Fruit fly (Drosophila melanogaster) whole organism, embryonic: ENCODE measurements around the gene trr.
A peak's percentile ranks its signal among the peaks of the same experiment; 100 is the strongest.

ENCODE experiments used
- Ada2b ChIP-seq: fragments of 200-800 bp; sonication (Bioruptor generic); IDR thresholded peaks from 2 replicates; pipeline ENCODE4 v1.3.6; 2022; ENCODE audit warnings: missing biosample characterization, missing genetic modification characterization
- CG10147 ChIP-seq: fragments of 200-800 bp; sonication (Bioruptor generic); optimal IDR thresholded peaks from 2 replicates; lab custom pipeline; 2019; ENCODE audit warnings: missing biosample characterization, mild to moderate bottlenecking, missing genetic modification characterization, moderate library complexity
- CG11247 ChIP-seq: fragments of 200-800 bp; sonication (Bioruptor generic); IDR thresholded peaks from 2 replicates; pipeline ENCODE4 v1.3.6; 2022; ENCODE audit warnings: missing biosample characterization, missing genetic modification characterization
- CG11398 ChIP-seq: fragments of 200-800 bp; sonication (Bioruptor generic); optimal IDR thresholded peaks from 2 replicates; lab custom pipeline; 2016; ENCODE audit warnings: missing biosample characterization, missing genetic modification characterization
- CG13287 ChIP-seq: fragments of 200-800 bp; sonication (Bioruptor generic); IDR thresholded peaks from 2 replicates; pipeline ENCODE4 v1.3.6; 2022; ENCODE audit warnings: missing biosample characterization, missing genetic modification characterization; ENCODE audit not compliant: partially characterized antibody
- CG15269 ChIP-seq: fragments of 200-800 bp; sonication (Bioruptor generic); optimal IDR thresholded peaks from 2 replicates; lab custom pipeline; 2018; ENCODE audit warnings: missing biosample characterization, mild to moderate bottlenecking, missing genetic modification characterization, moderate library complexity
- CG17385 ChIP-seq: fragments of 200-800 bp; sonication (Bioruptor generic); optimal IDR thresholded peaks from 3 replicates; lab custom pipeline; 2018; ENCODE audit warnings: missing biosample characterization, mild to moderate bottlenecking, missing genetic modification characterization
- CG2129 ChIP-seq: fragments of 200-800 bp; sonication (Bioruptor generic); IDR thresholded peaks from 2 replicates; pipeline ENCODE4 v1.3.6; 2022; ENCODE audit warnings: missing biosample characterization, missing genetic modification characterization; ENCODE audit not compliant: partially characterized antibody
- CG34376 ChIP-seq: fragments of 200-800 bp; sonication (Bioruptor generic); optimal IDR thresholded peaks from 2 replicates; lab custom pipeline; 2018; ENCODE audit warnings: missing biosample characterization, mild to moderate bottlenecking, missing genetic modification characterization
- CG42726 ChIP-seq: fragments of 200-800 bp; sonication (Bioruptor generic); IDR thresholded peaks from 2 replicates; pipeline ENCODE4 v1.3.6; 2022; ENCODE audit warnings: missing biosample characterization, missing genetic modification characterization; ENCODE audit not compliant: partially characterized antibody
- CG4328 ChIP-seq: fragments of 200-800 bp; sonication (Bioruptor generic); optimal IDR thresholded peaks from 3 replicates; lab custom pipeline; 2017; ENCODE audit warnings: missing biosample characterization, missing genetic modification reagents, missing genetic modification characterization
- CG43689 ChIP-seq: fragments of 200-800 bp; sonication (Bioruptor generic); IDR thresholded peaks from 2 replicates; pipeline ENCODE4 v1.3.6; 2022; ENCODE audit warnings: missing biosample characterization, missing genetic modification characterization
- CG4707 ChIP-seq: fragments of 200-800 bp; sonication (Bioruptor generic); optimal IDR thresholded peaks from 2 replicates; lab custom pipeline; 2018; ENCODE audit warnings: missing biosample characterization, mild to moderate bottlenecking, missing genetic modification characterization, moderate library complexity
- CG6654 ChIP-seq: fragments of 200-800 bp; sonication (Bioruptor generic); optimal IDR thresholded peaks from 2 replicates; lab custom pipeline; 2017; ENCODE audit warnings: missing biosample characterization, mild to moderate bottlenecking, missing genetic modification characterization
- CG6683 ChIP-seq: fragments of 200-800 bp; sonication (Bioruptor generic); optimal IDR thresholded peaks from 2 replicates; lab custom pipeline; 2017; ENCODE audit warnings: missing biosample characterization, mild to moderate bottlenecking, missing genetic modification characterization, missing genetic modification reagents
- CG7271 ChIP-seq: fragments of 200-800 bp; sonication (Bioruptor generic); optimal IDR thresholded peaks from 2 replicates; lab custom pipeline; 2018; ENCODE audit warnings: missing biosample characterization, mild to moderate bottlenecking, missing genetic modification characterization, moderate library complexity
- CG7556 ChIP-seq: fragments of 200-800 bp; sonication (Bioruptor generic); optimal IDR thresholded peaks from 2 replicates; lab custom pipeline; 2017; ENCODE audit warnings: missing biosample characterization, mild to moderate bottlenecking, missing genetic modification characterization
- CG7987 ChIP-seq: fragments of 200-800 bp; sonication (Bioruptor generic); optimal IDR thresholded peaks from 2 replicates; lab custom pipeline; 2018; ENCODE audit warnings: missing biosample characterization, mild to moderate bottlenecking, missing genetic modification characterization, moderate library complexity
- CG8944 ChIP-seq: fragments of 200-800 bp; sonication (Bioruptor generic); optimal IDR thresholded peaks from 3 replicates; lab custom pipeline; 2016; ENCODE audit warnings: missing biosample characterization, missing genetic modification characterization
- D19B ChIP-seq: fragments of 200-800 bp; sonication (Bioruptor generic); optimal IDR thresholded peaks from 2 replicates; lab custom pipeline; 2017; ENCODE audit warnings: missing biosample characterization, mild to moderate bottlenecking, missing genetic modification characterization
- Dfd ChIP-seq, 2 experiments: fragments of >200 bp; optimal IDR thresholded peaks; 2 replicates each; lab custom pipeline; 2017; ENCODE audit warnings: missing biosample characterization in 2 of 2, missing genetic modification characterization in 2 of 2
- Dll ChIP-seq: fragments of 200-800 bp; sonication (Bioruptor generic); IDR thresholded peaks from 4 replicates; pipeline ENCODE4 v1.3.6; 2022; ENCODE audit warnings: missing biosample characterization, missing genetic modification characterization; ENCODE audit not compliant: partially characterized antibody
- HHEX ChIP-seq: fragments of 200-800 bp; sonication (Bioruptor generic); optimal IDR thresholded peaks from 3 replicates; lab custom pipeline; 2017; ENCODE audit warnings: missing biosample characterization, mild to moderate bottlenecking, missing genetic modification characterization, missing genetic modification reagents
- Kr ChIP-seq: fragments of 200-800 bp; sonication (Bioruptor generic); optimal IDR thresholded peaks from 2 replicates; lab custom pipeline; 2017; ENCODE audit warnings: missing biosample characterization, mild to moderate bottlenecking, missing genetic modification characterization
- Lhr ChIP-seq: fragments of 200-800 bp; sonication (Bioruptor generic); optimal IDR thresholded peaks from 3 replicates; lab custom pipeline; 2017; ENCODE audit warnings: mild to moderate bottlenecking, missing biosample characterization, missing genetic modification reagents, missing genetic modification characterization
- Lim3 ChIP-seq: fragments of 200-800 bp; sonication (Bioruptor generic); IDR thresholded peaks from 2 replicates; pipeline ENCODE4 v1.3.6; 2022; ENCODE audit warnings: missing biosample characterization, missing genetic modification characterization
- Mad ChIP-seq: fragments of 200-800 bp; sonication (Bioruptor generic); optimal IDR thresholded peaks from 2 replicates; lab custom pipeline; 2016; ENCODE audit warnings: missing biosample characterization, missing genetic modification characterization
- Med ChIP-seq: fragments of 200-800 bp; sonication (Bioruptor generic); peaks from one replicate; lab custom pipeline; 2016; ENCODE audit warnings: missing biosample characterization, missing genetic modification characterization, mild to moderate bottlenecking, inconsistent platforms, moderate library complexity
- Nf-YA ChIP-seq: fragments of 200-800 bp; sonication (Bioruptor generic); IDR thresholded peaks from 2 replicates; pipeline ENCODE4 v1.3.6; 2022; ENCODE audit warnings: missing biosample characterization, missing genetic modification characterization
- Oli ChIP-seq: fragments of 200-800 bp; sonication (Bioruptor generic); optimal IDR thresholded peaks from 2 replicates; lab custom pipeline; 2018; ENCODE audit warnings: missing biosample characterization, mild to moderate bottlenecking, missing genetic modification characterization, moderate library complexity
- Sry-δ ChIP-seq: fragments of 200-800 bp; sonication (Bioruptor generic); optimal IDR thresholded peaks from 2 replicates; lab custom pipeline; 2016; ENCODE audit warnings: missing biosample characterization, missing genetic modification characterization
- aop ChIP-seq: fragments of 200-800 bp; sonication (Bioruptor generic); IDR thresholded peaks from 2 replicates; pipeline ENCODE4 v1.3.6; 2022; ENCODE audit warnings: missing biosample characterization, missing genetic modification characterization
- ato ChIP-seq: fragments of 200-800 bp; sonication (Bioruptor generic); IDR thresholded peaks from 2 replicates; pipeline ENCODE4 v1.3.6; 2022; ENCODE audit warnings: missing biosample characterization, missing genetic modification characterization; ENCODE audit not compliant: partially characterized antibody
- bab2 ChIP-seq: fragments of 200-800 bp; sonication (Bioruptor generic); optimal IDR thresholded peaks from 2 replicates; lab custom pipeline; 2016; ENCODE audit warnings: missing biosample characterization, missing genetic modification characterization
- bcd ChIP-seq: fragments of 200-800 bp; sonication (Bioruptor generic); optimal IDR thresholded peaks from 2 replicates; lab custom pipeline; 2017; ENCODE audit warnings: missing biosample characterization, mild to moderate bottlenecking, missing genetic modification characterization
- btn ChIP-seq: fragments of 200-800 bp; sonication (Bioruptor generic); optimal IDR thresholded peaks from 2 replicates; lab custom pipeline; 2016; ENCODE audit warnings: missing biosample characterization, missing genetic modification characterization
- cad ChIP-seq: fragments of >200 bp; optimal IDR thresholded peaks from 2 replicates; lab custom pipeline; 2017; ENCODE audit warnings: missing biosample characterization, missing genetic modification characterization
- crc ChIP-seq: fragments of 200-800 bp; sonication (Bioruptor generic); optimal IDR thresholded peaks from 2 replicates; lab custom pipeline; 2016; ENCODE audit warnings: missing biosample characterization, missing genetic modification characterization
- cwo ChIP-seq: fragments of 200-800 bp; sonication (Bioruptor generic); optimal IDR thresholded peaks from 3 replicates; lab custom pipeline; 2017; ENCODE audit warnings: missing biosample characterization, missing genetic modification characterization, mild to moderate bottlenecking, moderate library complexity, missing genetic modification reagents
- fru ChIP-seq: fragments of >200 bp; optimal IDR thresholded peaks from 2 replicates; lab custom pipeline; 2017
- kah ChIP-seq: fragments of 200-800 bp; sonication (Bioruptor generic); optimal IDR thresholded peaks from 2 replicates; lab custom pipeline; 2018; ENCODE audit warnings: missing biosample characterization, mild to moderate bottlenecking, missing genetic modification characterization
- lilli ChIP-seq: fragments of 200-800 bp; sonication (Bioruptor generic); optimal IDR thresholded peaks from 3 replicates; lab custom pipeline; 2016; ENCODE audit warnings: missing biosample characterization, missing genetic modification characterization
- psq ChIP-seq: fragments of 200-800 bp; sonication (Bioruptor generic); optimal IDR thresholded peaks from 2 replicates; lab custom pipeline; 2017; ENCODE audit warnings: missing biosample characterization, missing genetic modification characterization
- pum ChIP-seq: fragments of 200-800 bp; sonication (Bioruptor generic); optimal IDR thresholded peaks from 2 replicates; lab custom pipeline; 2016; ENCODE audit warnings: missing biosample characterization, missing genetic modification characterization
- sr ChIP-seq: fragments of 200-800 bp; sonication (Bioruptor generic); IDR thresholded peaks from 3 replicates; pipeline ENCODE4 v1.3.6; 2022; ENCODE audit warnings: missing biosample characterization, missing genetic modification characterization
- tap ChIP-seq: fragments of 200-800 bp; optimal IDR thresholded peaks from 3 replicates; lab custom pipeline; 2019; ENCODE audit warnings: missing biosample characterization, mild to moderate bottlenecking, missing genetic modification characterization, moderate library complexity
- tgo ChIP-seq: fragments of 200-800 bp; sonication (Bioruptor generic); IDR thresholded peaks from 3 replicates; pipeline ENCODE4 v1.3.6; 2022; ENCODE audit warnings: missing biosample characterization, missing genetic modification characterization
- tin ChIP-seq: fragments of 200-800 bp; sonication (Bioruptor generic); optimal IDR thresholded peaks from 3 replicates; lab custom pipeline; 2016; ENCODE audit warnings: missing biosample characterization, missing genetic modification characterization
- tll ChIP-seq, 2 experiments: fragments of 200-800 bp in 1 of 2; fragments of >200 bp in 1 of 2; sonication (Bioruptor generic) in 1 of 2; optimal IDR thresholded peaks; 2 replicates each; lab custom pipeline; 2017 to 2019; ENCODE audit warnings: missing biosample characterization in 2 of 2, missing genetic modification characterization in 2 of 2, mild to moderate bottlenecking in 1 of 2, moderate library complexity in 1 of 2
- wdn ChIP-seq: fragments of 200-800 bp; sonication (Bioruptor generic); IDR thresholded peaks from 2 replicates; pipeline ENCODE4 v1.3.6; 2022; ENCODE audit warnings: missing biosample characterization, missing genetic modification characterization
- z ChIP-seq: fragments of 200-800 bp; sonication (Bioruptor generic); IDR thresholded peaks from 3 replicates; pipeline ENCODE4 v1.3.6; 2022; ENCODE audit warnings: missing biosample characterization, missing genetic modification characterization

trr gene

DNA sequence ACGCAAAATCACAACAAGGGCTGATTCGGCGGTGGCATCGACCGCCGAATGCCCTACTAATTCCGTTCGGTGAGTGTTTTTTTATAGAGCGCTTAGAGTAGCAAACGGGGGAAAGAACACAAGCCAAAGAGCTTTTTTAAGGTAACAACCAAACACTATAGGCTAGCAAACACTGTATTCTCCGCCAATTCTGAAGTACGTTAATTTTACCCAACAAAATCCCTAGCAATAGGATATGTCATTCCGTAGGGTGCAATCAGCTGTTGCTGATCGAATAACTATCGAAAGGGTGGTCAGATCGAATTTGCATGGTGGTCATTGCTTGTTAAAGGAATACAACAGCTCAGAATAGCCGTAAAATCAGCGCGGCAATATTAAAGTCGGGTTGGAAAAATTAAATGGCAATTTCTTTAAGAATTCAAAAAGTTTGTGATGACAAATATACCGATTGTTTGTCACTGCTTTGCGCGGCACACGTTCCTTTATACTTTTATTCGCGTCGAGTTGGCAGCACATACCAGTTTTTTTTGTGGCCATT, 18.0 kb upstream of the trr start, which contains the start of gene mip130 (continued):
- TF ChIP-seq CG15269 (tag; lab: Kevin White, UChicago) = peak; percentile 58
- TF ChIP-seq Dll (GFP tag; lab: Robert Waterston, UW) = peak; percentile 82; the same call in 3 of the 4 replicates
- peak; percentile 50 for TF ChIP-seq HHEX
- no peak for TF ChIP-seq Lim3 (GFP tag; lab: Robert Waterston, UW)
- TF ChIP-seq fru (lab: Kevin White, UChicago) = no peak
- no peak for TF ChIP-seq sr (GFP tag; lab: Robert Waterston, UW)
- TF ChIP-seq kah (GFP tag; lab: Kevin White, UChicago) = no peak
- TF ChIP-seq tap (tag; lab: Kevin White, UChicago) = no peak
- TF ChIP-seq D19B = peak; percentile 57
- peak; percentile 36; the same call in 1 of the 3 replicates for TF ChIP-seq tgo (GFP tag; lab: Robert Waterston, UW)
- TF ChIP-seq Med (GFP tag; lab: Kevin White, UChicago) = peak; percentile 85
- peak; percentile 55 for TF ChIP-seq CG10147 (GFP tag; lab: Kevin White, UChicago)
- TF ChIP-seq cad = no peak
- no peak for TF ChIP-seq CG42726
- no peak for TF ChIP-seq z
- no peak for TF ChIP-seq tin
- no peak for TF ChIP-seq ato (GFP tag; lab: Robert Waterston, UW)
- no peak for TF ChIP-seq CG7271 (tag; lab: Kevin White, UChicago)
- TF ChIP-seq btn (GFP tag; lab: Kevin White, UChicago) = peak; percentile 17
- no peak for TF ChIP-seq CG6654 (GFP tag; lab: Kevin White, UChicago)
- peak; percentile 28 for TF ChIP-seq cwo
- no peak for TF ChIP-seq bab2 (GFP tag; lab: Kevin White, UChicago)
- peak; percentile 32; the same call in 1 of the 2 replicates for TF ChIP-seq CG11247 (GFP tag; lab: Robert Waterston, UW)
- TF ChIP-seq crc = peak; percentile 2
- no peak for TF ChIP-seq CG43689 (GFP tag; lab: Robert Waterston, UW)
- TF ChIP-seq Sry-δ (GFP tag; lab: Kevin White, UChicago) = peak; percentile 89
- TF ChIP-seq wdn (GFP tag; lab: Robert Waterston, UW) = no peak
- no peak for TF ChIP-seq Nf-YA (GFP tag; lab: Robert Waterston, UW)
- TF ChIP-seq CG6683 (GFP tag; lab: Kevin White, UChicago) = no peak
- no peak for TF ChIP-seq psq (GFP tag; lab: Kevin White, UChicago)
- TF ChIP-seq aop (GFP tag; lab: Robert Waterston, UW) = no peak
- TF ChIP-seq CG8944 (GFP tag; lab: Kevin White, UChicago) = no peak
- peak; percentile 8 for TF ChIP-seq CG34376 (GFP tag; lab: Kevin White, UChicago)
- TF ChIP-seq tll (GFP tag; optimal IDR thresholded peaks at IDR 0.05; lab: Kevin White, UChicago) = no peak
- TF ChIP-seq CG7987 = no peak
- TF ChIP-seq Kr (GFP tag; lab: Kevin White, UChicago) = no peak
- no peak for TF ChIP-seq Ada2b (GFP tag; lab: Robert Waterston, UW)
- TF ChIP-seq CG7556 = peak; percentile 51
- TF ChIP-seq bcd (GFP tag; lab: Kevin White, UChicago) = peak; percentile 50
- TF ChIP-seq lilli (GFP tag; lab: Kevin White, UChicago) = peak; percentile 11
- TF ChIP-seq Lhr (GFP tag; lab: Kevin White, UChicago) = no peak
- TF ChIP-seq CG4328 = no peak
- no peak for TF ChIP-seq Dfd (GFP tag; optimal IDR thresholded peaks at IDR 0.05; lab: Kevin White, UChicago)
- TF ChIP-seq CG11398 (GFP tag; lab: Kevin White, UChicago) = no peak
- TF ChIP-seq Oli = peak; percentile 55
- TF ChIP-seq CG17385 (GFP tag; lab: Kevin White, UChicago) = peak; percentile 50
- no peak for TF ChIP-seq Mad (GFP tag; lab: Kevin White, UChicago)
- TF ChIP-seq CG4707 (GFP tag; lab: Kevin White, UChicago) = no peak
- no peak for TF ChIP-seq pum
- peak; percentile 81 for TF ChIP-seq CG13287 (GFP tag; lab: Robert Waterston, UW)
- peak; percentile 48; the same call in 1 of the 2 replicates for TF ChIP-seq CG2129 (GFP tag; lab: Robert Waterston, UW)
